Worm (Caenorhabditis elegans): Measurements from ENCODE around the gene nhr-270.

- TF ChIP-seq ama-1 (optimal IDR thresholded peaks at IDR 0.05) (no peak), hmg-4 (GFP tag; optimal IDR thresholded peaks at IDR 0.05) (no peak)
Measured at ce11 chrV:833368-833767, 28.8 kb upstream of the nhr-270 start, which contains the start of gene F41H8.1.
